Worm (Caenorhabditis elegans): ENCODE results near the gene srt-67.

The srt-67 gene

ce11 chrV:5271487-5271886 lies 14.2 kb upstream of the srt-67 start (continued):
- TF ChIP-seq C06A6.2 (GFP tag; conservative IDR thresholded peaks at IDR 0.05) (0 out of 2 replicates have a peak, but pooled peaks have one; percentile 14), bed-2 (GFP tag; IDR thresholded peaks at IDR 0.05) (no peak), nhr-90 (tag; optimal IDR thresholded peaks at IDR 0.05) (peak; percentile 46)

ce11 chrV:5269024-5269535 lies 11.8 kb upstream of the srt-67 start, which contains the start of gene penr-1:
penr-1 (plus strand) TSS chrV:5269485.
- TF ChIP-seq mes-4 (tag; optimal IDR thresholded peaks at IDR 0.05) (no peak), athp-1 (tag; optimal IDR thresholded peaks at IDR 0.05) (no peak), ceh-27 (GFP tag; optimal IDR thresholded peaks at IDR 0.05) (no peak), hlh-26 (GFP tag; conservative IDR thresholded peaks at IDR 0.05) (no peak), cebp-1 (GFP tag; IDR thresholded peaks at IDR 0.05) (no peak), cebp-1 (tag; optimal IDR thresholded peaks at IDR 0.05) (no peak), K11D2.4 (GFP tag; IDR thresholded peaks at IDR 0.05) (no peak), sea-2 (GFP tag; IDR thresholded peaks at IDR 0.05) (no peak), ztf-6 (GFP tag; IDR thresholded peaks at IDR 0.05) (no peak), ztf-18 (tag; optimal IDR thresholded peaks at IDR 0.05) (peak; percentile 39), him-1 (tag; optimal IDR thresholded peaks at IDR 0.05) (no peak), tbx-9 (tag; optimal IDR thresholded peaks at IDR 0.05; ENCODE audit: borderline replicate concordance) (no peak), chd-7 (tag; optimal IDR thresholded peaks at IDR 0.05) (no peak), mcd-1 (GFP tag; IDR thresholded peaks at IDR 0.05) (peak; percentile 90), ztf-28 (GFP tag; IDR thresholded peaks at IDR 0.05) (no peak), ets-4 (GFP tag; optimal IDR thresholded peaks at IDR 0.05) (no peak), madf-6 (GFP tag; IDR thresholded peaks at IDR 0.05) (no peak), attf-6 (GFP tag; IDR thresholded peaks at IDR 0.05) (no peak), ztf-26 (tag; optimal IDR thresholded peaks at IDR 0.05) (no peak), lin-35 (GFP tag; optimal IDR thresholded peaks at IDR 0.05) (peak in 2 of 3 experiments; percentile 24 to 76), pbrm-1 (GFP tag; IDR thresholded peaks at IDR 0.05) (no peak), dpl-1 (GFP tag; optimal IDR thresholded peaks at IDR 0.05) (peak; percentile 56), lir-1 (GFP tag; conservative IDR thresholded peaks at IDR 0.05) (no peak), F23B12.7 (tag; optimal IDR thresholded peaks at IDR 0.05; ENCODE audit: insufficient read depth) (no peak), lin-26 (GFP tag; IDR thresholded peaks at IDR 0.05) (no peak), hlh-12 (tag; optimal IDR thresholded peaks at IDR 0.05) (no peak), Y53F4B.3 (GFP tag; IDR thresholded peaks at IDR 0.05) (no peak), lsy-27 (tag; optimal IDR thresholded peaks at IDR 0.05; ENCODE audit: borderline replicate concordance, insufficient read depth) (no peak), F57A8.1 (GFP tag; optimal IDR thresholded peaks at IDR 0.05) (no peak), F10E7.11 (tag; optimal IDR thresholded peaks at IDR 0.05) (no peak), B0261.1 (tag; optimal IDR thresholded peaks at IDR 0.05) (no peak), F49E8.2 (tag; optimal IDR thresholded peaks at IDR 0.05; ENCODE audit: insufficient read depth) (no peak), Y67H2A.10 (GFP tag; conservative IDR thresholded peaks at IDR 0.05) (no peak), efl-1 (GFP tag; optimal IDR thresholded peaks at IDR 0.05) (peak; percentile 79), lsl-1 (GFP tag; optimal IDR thresholded peaks at IDR 0.05) (peak; percentile 18), snpc-4 (GFP tag; optimal IDR thresholded peaks at IDR 0.05) (no peak), snpc-4 (tag; optimal IDR thresholded peaks at IDR 0.05) (peak in 1 of 4 experiments; percentile 1), aptf-2 (GFP tag; conservative IDR thresholded peaks at IDR 0.05) (no peak), ceh-58 (GFP tag; IDR thresholded peaks at IDR 0.05) (no peak), lin-54 (GFP tag; optimal IDR thresholded peaks at IDR 0.05) (peak; percentile 95), bed-1 (GFP tag; IDR thresholded peaks at IDR 0.05) (no peak), ztf-22 (GFP tag; optimal IDR thresholded peaks at IDR 0.05) (no peak), zfh-2 (GFP tag; conservative IDR thresholded peaks at IDR 0.05) (no peak), ceh-79 (tag; optimal IDR thresholded peaks at IDR 0.05) (no peak)
